Fruit fly (Drosophila melanogaster) whole organism, adult: ENCODE measurements around the gene CG6398.

Source experiments
- CG11617 ChIP-seq: fragments of 200-800 bp; sonication (Bioruptor generic); optimal IDR thresholded peaks from 2 replicates; lab custom pipeline; 2017; ENCODE audit warnings: mild to moderate bottlenecking, missing biosample characterization, missing genetic modification reagents, missing genetic modification characterization
- CG14711 ChIP-seq: fragments of 200-800 bp; sonication (Bioruptor generic); optimal IDR thresholded peaks from 2 replicates; lab custom pipeline; 2018; ENCODE audit warnings: missing biosample characterization, mild to moderate bottlenecking, missing genetic modification characterization, moderate library complexity
- CG1620 ChIP-seq: fragments of 200-800 bp; sonication (Bioruptor generic); optimal IDR thresholded peaks from 2 replicates; lab custom pipeline; 2016; ENCODE audit warnings: missing biosample characterization, missing genetic modification characterization
- Clk ChIP-seq: fragments of 200-800 bp; sonication (Bioruptor generic); optimal IDR thresholded peaks from 2 replicates; lab custom pipeline; 2017; ENCODE audit warnings: missing biosample characterization, missing genetic modification characterization
- cic ChIP-seq: fragments of 200-800 bp; sonication (Bioruptor generic); optimal IDR thresholded peaks from 2 replicates; lab custom pipeline; 2017; ENCODE audit warnings: missing biosample characterization, mild to moderate bottlenecking, missing genetic modification characterization, moderate library complexity
- cnc ChIP-seq, 2 experiments: fragments of >200 bp; optimal IDR thresholded peaks; 2 replicates each; lab custom pipeline; 2017

dm6 chrX:17884567-17884966 is 53.9 kb downstream of the CG6398 start:
- TF ChIP-seq CG11617 (GFP tag; lab: Kevin White, UChicago) (no peak), cic (no peak), cnc (optimal IDR thresholded peaks at IDR 0.05; lab: Kevin White, UChicago) (no peak), CG14711 (tag; lab: Kevin White, UChicago) (no peak), Clk (GFP tag; lab: Kevin White, UChicago) (no peak), CG1620 (GFP tag; lab: Kevin White, UChicago) (no peak)
